Worm (Caenorhabditis elegans) whole organism, young adult: ENCODE data around the gene spp-8.
"Not testable (repeated sequence)": the region's sequence is repeated elsewhere in the genome, so short reads cannot be mapped to it uniquely, and the experiment has no call there.

ENCODE experiments used
- B0019.2 ChIP-seq: fragments of 200-800 bp; sonication (Bioruptor generic); conservative IDR thresholded peaks from 2 replicates; pipeline ENCODE4 v1.3.6; 2022; ENCODE audit warnings: missing genetic modification reagents, missing genetic modification characterization, missing compliant biosample characterization
- D2030.7 ChIP-seq: fragments of 200-800 bp; sonication (Bioruptor generic); IDR thresholded peaks from 2 replicates; pipeline ENCODE4 v1.3.6; 2022; ENCODE audit warnings: missing genetic modification reagents, missing genetic modification characterization, missing compliant biosample characterization
- F33H1.4 ChIP-seq: fragments of 200-800 bp; sonication (Bioruptor generic); IDR thresholded peaks from 2 replicates; pipeline ENCODE4 v1.3.6; 2022; ENCODE audit warnings: missing genetic modification reagents, missing genetic modification characterization, missing compliant biosample characterization
- F39B2.1 ChIP-seq: fragments of 200-800 bp; sonication (Bioruptor generic); IDR thresholded peaks from 2 replicates; pipeline ENCODE4 v1.3.6; 2022; ENCODE audit warnings: missing genetic modification reagents, missing genetic modification characterization, missing compliant biosample characterization
- Y53F4B.3 ChIP-seq: fragments of 200-800 bp; sonication (Bioruptor generic); IDR thresholded peaks from 2 replicates; pipeline ENCODE4 v1.3.6; 2022; ENCODE audit warnings: missing genetic modification reagents, missing genetic modification characterization, missing compliant biosample characterization
- Y56A3A.18 ChIP-seq: fragments of 200-800 bp; sonication (Bioruptor generic); IDR thresholded peaks from 2 replicates; pipeline ENCODE4 v1.3.6; 2022; ENCODE audit warnings: missing genetic modification reagents, missing genetic modification characterization, missing compliant biosample characterization
- Y79H2A.3 ChIP-seq: fragments of 200-800 bp; sonication (Bioruptor generic); conservative IDR thresholded peaks from 2 replicates; pipeline ENCODE4 v1.3.6; 2022; ENCODE audit warnings: missing genetic modification reagents, missing genetic modification characterization, missing compliant biosample characterization
- Y95B8A.8 ChIP-seq: fragments of 200-800 bp; sonication (Bioruptor generic); IDR thresholded peaks from 2 replicates; pipeline ENCODE4 v1.3.6; 2022; ENCODE audit warnings: missing genetic modification reagents, missing genetic modification characterization, missing compliant biosample characterization
- ZK185.1 ChIP-seq: sonication (generic microtip); optimal IDR thresholded peaks from 2 replicates; lab custom pipeline; 2016; ENCODE audit warnings: mild to moderate bottlenecking, missing genetic modification characterization, missing compliant biosample characterization; ENCODE audit not compliant: poor library complexity, severe bottlenecking
- aptf-3 ChIP-seq: fragments of 200-800 bp; sonication (Bioruptor generic); IDR thresholded peaks from 2 replicates; pipeline ENCODE4 v1.3.6; 2022; ENCODE audit warnings: missing genetic modification characterization, missing compliant biosample characterization
- attf-6 ChIP-seq: fragments of 200-800 bp; sonication (Bioruptor generic); IDR thresholded peaks from 2 replicates; pipeline ENCODE4 v1.3.6; 2022; ENCODE audit warnings: missing genetic modification reagents, missing genetic modification characterization, missing compliant biosample characterization
- cebp-1 ChIP-seq, 2 experiments: fragments of 200-800 bp in 1 of 2; sonication (Bioruptor generic) in 1 of 2; sonication (generic microtip) in 1 of 2; IDR thresholded peaks in 1 of 2; optimal IDR thresholded peaks in 1 of 2; 2 replicates each; pipeline versions ENCODE4 v1.3.6 to Lab custom; 2017 to 2022; ENCODE audit warnings: missing compliant biosample characterization in 2 of 2, missing genetic modification characterization in 2 of 2, mild to moderate bottlenecking in 1 of 2, missing genetic modification reagents in 1 of 2, moderate library complexity in 1 of 2
- cebp-2 ChIP-seq: fragments of 200-800 bp; sonication (Bioruptor generic); IDR thresholded peaks from 2 replicates; pipeline ENCODE4 v1.3.6; 2022; ENCODE audit warnings: missing genetic modification characterization, missing compliant biosample characterization
- ceh-40 ChIP-seq: fragments of 200-800 bp; sonication (Bioruptor generic); IDR thresholded peaks from 2 replicates; pipeline ENCODE4 v1.3.6; 2022; ENCODE audit warnings: missing genetic modification characterization, missing compliant biosample characterization
- dox-1 ChIP-seq: fragments of 200-800 bp; sonication (Bioruptor generic); IDR thresholded peaks from 2 replicates; pipeline ENCODE4 v1.3.6; 2022; ENCODE audit warnings: missing genetic modification reagents, missing genetic modification characterization, missing compliant biosample characterization
- dpl-1 ChIP-seq: fragments of 150-350 bp; optimal IDR thresholded peaks from 2 replicates; lab custom pipeline; 2014; ENCODE audit warnings: missing biosample characterization, missing genetic modification reagents, missing genetic modification characterization
- efl-1 ChIP-seq: fragments of 150-350 bp; optimal IDR thresholded peaks from 2 replicates; lab custom pipeline; 2014; ENCODE audit warnings: missing biosample characterization, missing genetic modification reagents, missing genetic modification characterization
- egl-18 ChIP-seq: fragments of 200-800 bp; sonication (Bioruptor generic); IDR thresholded peaks from 2 replicates; pipeline ENCODE4 v1.3.6; 2022; ENCODE audit warnings: missing genetic modification reagents, missing genetic modification characterization, missing compliant biosample characterization
- egl-44 ChIP-seq: fragments of 200-800 bp; sonication (Bioruptor generic); IDR thresholded peaks from 2 replicates; pipeline ENCODE4 v1.3.6; 2022; ENCODE audit warnings: missing genetic modification reagents, missing genetic modification characterization, missing compliant biosample characterization
- egrh-3 ChIP-seq: fragments of 200-800 bp; sonication (Bioruptor generic); IDR thresholded peaks from 2 replicates; pipeline ENCODE4 v1.3.6; 2022; ENCODE audit warnings: missing genetic modification reagents, missing genetic modification characterization, missing compliant biosample characterization
- ekl-4 ChIP-seq: fragments of 200-800 bp; sonication (Bioruptor generic); IDR thresholded peaks from 2 replicates; pipeline ENCODE4 v1.3.6; 2022; ENCODE audit warnings: missing genetic modification reagents, missing genetic modification characterization, missing compliant biosample characterization
- hlh-12 ChIP-seq: sonication (generic microtip); optimal IDR thresholded peaks from 2 replicates; lab custom pipeline; 2016; ENCODE audit warnings: missing genetic modification characterization, missing compliant biosample characterization
- hsf-1 ChIP-seq: fragments of 200-800 bp; sonication (Bioruptor generic); IDR thresholded peaks from 2 replicates; pipeline ENCODE4 v1.3.6; 2022; ENCODE audit warnings: missing genetic modification reagents, missing genetic modification characterization, missing compliant biosample characterization
- lsy-27 ChIP-seq: sonication (generic microtip); optimal IDR thresholded peaks from 2 replicates; lab custom pipeline; 2017; ENCODE audit warnings: missing genetic modification characterization, mild to moderate bottlenecking, missing compliant biosample characterization, antibody characterized with exemption, missing genotype, borderline replicate concordance; ENCODE audit not compliant: insufficient read depth
- madf-3 ChIP-seq: fragments of 200-800 bp; sonication (Bioruptor generic); IDR thresholded peaks from 2 replicates; pipeline ENCODE4 v1.3.6; 2022; ENCODE audit warnings: missing genetic modification reagents, missing genetic modification characterization, missing compliant biosample characterization
- madf-6 ChIP-seq: fragments of 200-800 bp; sonication (Bioruptor generic); IDR thresholded peaks from 2 replicates; pipeline ENCODE4 v1.3.6; 2022; ENCODE audit warnings: missing genetic modification reagents, missing genetic modification characterization, missing compliant biosample characterization
- mel-28 ChIP-seq: sonication (generic microtip); optimal IDR thresholded peaks from 2 replicates; lab custom pipeline; 2016; ENCODE audit warnings: borderline replicate concordance, mild to moderate bottlenecking, missing genetic modification characterization, missing compliant biosample characterization
- nhr-120 ChIP-seq: fragments of 200-800 bp; sonication (Bioruptor generic); IDR thresholded peaks from 2 replicates; pipeline ENCODE4 v1.3.6; 2022; ENCODE audit warnings: missing genetic modification characterization, missing compliant biosample characterization
- nhr-179 ChIP-seq: sonication (generic microtip); optimal IDR thresholded peaks from 2 replicates; lab custom pipeline; 2016; ENCODE audit warnings: mild to moderate bottlenecking, missing genetic modification characterization, missing compliant biosample characterization
- nhr-80 ChIP-seq: sonication (generic microtip); optimal IDR thresholded peaks from 2 replicates; lab custom pipeline; 2016; ENCODE audit warnings: missing genetic modification characterization, missing compliant biosample characterization
- pbrm-1 ChIP-seq: fragments of 200-800 bp; sonication (Bioruptor generic); IDR thresholded peaks from 2 replicates; pipeline ENCODE4 v1.3.6; 2022; ENCODE audit warnings: missing genetic modification reagents, missing genetic modification characterization, missing compliant biosample characterization
- rcor-1 ChIP-seq: fragments of 200-800 bp; sonication (Bioruptor generic); IDR thresholded peaks from 2 replicates; pipeline ENCODE4 v1.3.6; 2022; ENCODE audit warnings: missing genetic modification reagents, missing genetic modification characterization, missing compliant biosample characterization
- rpc-1 ChIP-seq, 2 experiments: fragments of 150-350 bp in 1 of 2; sonication (generic microtip) in 1 of 2; optimal IDR thresholded peaks; 2 replicates each; lab custom pipeline; 2014 to 2018; ENCODE audit warnings: missing biosample characterization in 1 of 2, missing genetic modification characterization in 1 of 2, missing genetic modification reagents in 1 of 2, missing genotype in 1 of 2
- tbx-9 ChIP-seq: sonication (generic microtip); optimal IDR thresholded peaks from 2 replicates; lab custom pipeline; 2016; ENCODE audit warnings: borderline replicate concordance, missing genetic modification characterization, inconsistent platforms, missing compliant biosample characterization
- tlf-1 ChIP-seq: fragments of 200-800 bp; sonication (Bioruptor generic); optimal IDR thresholded peaks from 2 replicates; lab custom pipeline; 2018; ENCODE audit warnings: mild to moderate bottlenecking, missing genetic modification characterization, missing compliant biosample characterization
- ztf-25 ChIP-seq: fragments of 200-800 bp; sonication (Bioruptor generic); IDR thresholded peaks from 2 replicates; pipeline ENCODE4 v1.3.6; 2022; ENCODE audit warnings: missing genetic modification reagents, missing genetic modification characterization, missing compliant biosample characterization

The spp-8 gene

DNA sequence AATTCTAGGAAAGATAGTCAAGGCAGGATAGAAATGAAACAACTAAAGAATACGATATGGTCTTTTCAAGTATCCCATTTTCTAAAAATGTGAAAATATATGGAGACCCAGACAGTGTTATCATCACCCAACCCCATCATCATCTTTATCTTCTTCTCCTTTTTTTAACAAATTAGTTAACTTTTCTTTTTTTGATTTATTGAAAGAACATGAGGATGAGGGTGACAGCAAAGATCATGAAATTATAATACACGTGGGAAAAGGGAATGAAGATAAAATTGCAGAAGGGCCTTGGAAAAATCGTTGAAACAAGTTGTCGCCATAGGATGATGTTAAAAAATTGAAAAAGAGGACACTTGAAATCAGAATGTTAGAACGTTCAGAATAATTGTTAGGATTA is 17.3 kb upstream of the spp-8 start:
- TF ChIP-seq egl-44 (no peak), attf-6 (GFP tag; lab: Robert Waterston, UW) (no peak), lsy-27 (no peak), ZK185.1 (tag; lab: Kevin White, UChicago) (no peak), cebp-1 (GFP tag; IDR thresholded peaks at IDR 0.05; lab: Robert Waterston, UW) (no peak), cebp-1 (tag; optimal IDR thresholded peaks at IDR 0.05; lab: Kevin White, UChicago) (no peak), ekl-4 (GFP tag; lab: Robert Waterston, UW) (no peak), nhr-80 (tag; lab: Kevin White, UChicago) (no peak), madf-6 (GFP tag; lab: Robert Waterston, UW) (no peak), mel-28 (no peak), ceh-40 (no peak), hlh-12 (tag; lab: Kevin White, UChicago) (no peak), nhr-179 (tag; lab: Kevin White, UChicago) (no peak), nhr-120 (GFP tag; lab: Robert Waterston, UW) (no peak), efl-1 (GFP tag; lab: Kevin White, UChicago) (no peak), tlf-1 (GFP tag; lab: Kevin White, UChicago) (no peak), tbx-9 (tag; lab: Kevin White, UChicago) (no peak), dpl-1 (no peak), rpc-1 (optimal IDR thresholded peaks at IDR 0.05; lab: Kevin White, UChicago) (no peak), rpc-1 (tag; optimal IDR thresholded peaks at IDR 0.05; lab: Kevin White, UChicago) (no peak)

DNA sequence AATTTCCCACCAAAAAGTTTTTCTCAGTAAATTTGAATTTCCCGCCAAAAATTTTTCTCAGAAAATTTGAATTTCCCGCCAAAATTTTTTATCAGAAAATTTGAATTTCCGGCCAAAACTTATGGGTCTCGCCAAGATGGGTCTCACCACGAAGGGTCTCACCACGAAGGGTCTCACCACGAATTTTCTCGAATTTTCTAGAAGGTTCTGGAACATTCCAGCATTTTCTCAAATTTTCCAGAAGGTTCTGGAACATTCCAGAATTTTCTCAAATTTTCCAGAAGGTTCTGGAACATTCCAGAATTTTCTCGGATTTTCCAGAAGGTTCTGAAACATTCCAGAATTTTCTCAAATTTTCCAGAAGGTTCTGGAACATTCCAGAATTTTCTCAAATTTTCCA is 14.1 kb upstream of the spp-8 start:
- TF ChIP-seq aptf-3 (GFP tag; lab: Robert Waterston, UW) (0 out of 2 replicates have a peak, but pooled peaks have one; percentile 17), hsf-1 (GFP tag; lab: Robert Waterston, UW) (peak; percentile 97), dox-1 (GFP tag; lab: Robert Waterston, UW) (0 out of 2 replicates have a peak, but pooled peaks have one; percentile 49), rcor-1 (GFP tag; lab: Robert Waterston, UW) (0 out of 2 replicates have a peak, but pooled peaks have one; percentile 11), egrh-3 (peak; percentile 17; the same call in 1 of the 2 replicates), madf-6 (GFP tag; lab: Robert Waterston, UW) (peak; percentile 54), F33H1.4 (GFP tag; lab: Robert Waterston, UW) (peak; percentile 68)

DNA sequence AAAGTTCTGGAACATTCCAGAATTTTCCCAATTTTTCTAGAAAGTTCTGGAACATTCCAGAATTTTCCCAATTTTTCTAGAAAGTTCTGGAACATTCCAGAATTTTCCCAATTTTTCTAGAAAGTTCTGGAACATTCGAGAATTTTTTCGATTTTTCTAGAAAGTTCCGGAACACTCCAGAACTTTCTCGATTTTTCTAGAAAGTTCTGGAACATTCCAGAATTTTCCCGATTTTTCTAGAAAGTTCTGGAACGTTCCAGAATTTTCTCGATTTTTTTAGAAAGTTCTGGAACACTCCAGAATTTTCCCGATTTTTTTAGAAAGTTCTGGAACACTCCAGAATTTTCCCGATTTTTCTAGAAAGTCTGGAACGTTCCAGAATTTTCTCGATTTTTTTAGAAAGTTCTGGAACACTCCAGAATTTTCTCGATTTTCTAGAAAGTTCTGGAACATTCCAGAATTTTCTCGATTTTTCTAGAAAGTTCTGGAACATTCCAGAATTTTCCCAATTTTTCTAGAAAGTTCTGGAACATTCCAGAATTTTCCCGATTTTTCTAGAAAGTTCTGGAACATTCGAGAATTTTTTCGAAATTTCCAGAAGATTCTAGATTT is 12.6 kb upstream of the spp-8 start:
- TF ChIP-seq ztf-25, result peak; percentile 57; the same call in 1 of the 2 replicates
- TF ChIP-seq F39B2.1, result peak; percentile 66; the same call in 1 of the 2 replicates
- peak; percentile 55; the same call in 1 of the 2 replicates for TF ChIP-seq ekl-4 (GFP tag; lab: Robert Waterston, UW)
- TF ChIP-seq Y95B8A.8 (GFP tag; lab: Robert Waterston, UW), result 0 out of 2 replicates have a peak, but pooled peaks have one; percentile 5
- TF ChIP-seq Y79H2A.3, result peak; percentile 78
- TF ChIP-seq dox-1 (GFP tag; lab: Robert Waterston, UW), result peak; percentile 94
- TF ChIP-seq cebp-2, result 0 out of 2 replicates have a peak, but pooled peaks have one; percentile 19
- peak; percentile 27 for TF ChIP-seq F33H1.4 (GFP tag; lab: Robert Waterston, UW)
- 0 out of 2 replicates have a peak, but pooled peaks have one; percentile 16 for TF ChIP-seq egl-44
- 0 out of 2 replicates have a peak, but pooled peaks have one; percentile 16 for TF ChIP-seq aptf-3 (GFP tag; lab: Robert Waterston, UW)
- peak; percentile 73 for TF ChIP-seq pbrm-1
- peak; percentile 59; the same call in 1 of the 2 replicates for TF ChIP-seq D2030.7 (GFP tag; lab: Robert Waterston, UW)
- 0 out of 2 replicates have a peak, but pooled peaks have one; percentile 9 for TF ChIP-seq Y56A3A.18 (GFP tag; lab: Robert Waterston, UW)
- TF ChIP-seq Y53F4B.3 (GFP tag; lab: Robert Waterston, UW), result peak; percentile 20; the same call in 1 of the 2 replicates
- TF ChIP-seq madf-3, result peak; percentile 84
- TF ChIP-seq attf-6 (GFP tag; lab: Robert Waterston, UW), result peak; percentile 49; the same call in 1 of the 2 replicates
- peak; percentile 43 for TF ChIP-seq madf-6 (GFP tag; lab: Robert Waterston, UW)
- TF ChIP-seq ceh-40, result peak; percentile 90
- TF ChIP-seq egrh-3, result peak; percentile 69
- TF ChIP-seq hsf-1 (GFP tag; lab: Robert Waterston, UW), result peak; percentile 99
- TF ChIP-seq rcor-1 (GFP tag; lab: Robert Waterston, UW), result peak; percentile 83
- TF ChIP-seq rpc-1 (optimal IDR thresholded peaks at IDR 0.05; lab: Kevin White, UChicago), result peak; percentile 31
- not testable (repeated sequence) for TF ChIP-seq rpc-1 (tag; optimal IDR thresholded peaks at IDR 0.05; lab: Kevin White, UChicago)
- TF ChIP-seq egl-18 (GFP tag; lab: Robert Waterston, UW), result 0 out of 2 replicates have a peak, but pooled peaks have one; percentile 44
- TF ChIP-seq B0019.2, result peak; percentile 16; the same call in 1 of the 2 replicates
